In the genomic region with DNA sequence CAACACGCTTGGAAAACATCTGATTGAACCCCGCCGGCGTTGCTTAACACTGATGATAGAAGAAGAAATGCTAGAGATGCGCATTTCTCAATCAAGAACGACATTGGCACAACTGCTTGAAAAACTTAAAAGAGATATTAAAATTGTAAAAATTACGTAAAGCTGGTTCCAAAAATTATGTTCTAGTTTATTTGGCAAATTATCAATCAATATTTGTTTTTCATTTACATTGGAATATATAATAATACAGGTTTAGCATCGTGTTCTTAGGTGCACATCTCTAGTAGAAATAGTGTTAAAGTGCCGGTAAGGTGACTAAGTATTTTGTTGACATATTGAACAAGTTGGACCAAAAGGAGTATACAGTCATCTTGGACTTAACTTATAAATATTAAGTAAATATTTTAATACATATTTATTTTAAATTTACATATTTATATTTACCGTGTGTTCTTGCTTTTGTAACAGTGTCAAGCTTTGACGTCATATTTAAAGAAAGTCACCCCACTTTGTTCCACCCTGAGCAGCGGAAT, we compare ENCODE assay signal across 1 fruit fly cellular context.
TF ChIP-seq lines count a peak whose summit lies in the region.

A gene (minus strand): TSS at position 25 of the 533 bp plus-strand sequence.
A gene (plus strand): TSS at position 282 of the 533 bp plus-strand sequence.

TF ChIP-seq in whole organism, embryonic, 481 proteins besides CTCF, POLR2A, EP300 and RAD21 (continued from another document and continues in another):
- TF ChIP-seq CG42726 (GFP tag; IDR thresholded peaks at IDR 0.05; lab: Robert Waterston, UW; ENCODE audit: partially characterized antibody) (no peak), CG2129 (GFP tag; IDR thresholded peaks at IDR 0.05; lab: Robert Waterston, UW; ENCODE audit: partially characterized antibody) (peak; percentile 62), HmgD (GFP tag; optimal IDR thresholded peaks at IDR 0.05; lab: Kevin White, UChicago) (peak; percentile 89), CG12219 (GFP tag; optimal IDR thresholded peaks at IDR 0.05; lab: Kevin White, UChicago) (peak; percentile 86), Lpt (GFP tag; optimal IDR thresholded peaks at IDR 0.05; lab: Kevin White, UChicago) (no peak), Meics (GFP tag; optimal IDR thresholded peaks at IDR 0.05; lab: Kevin White, UChicago) (peak; percentile 94), chif (GFP tag; optimal IDR thresholded peaks at IDR 0.05; lab: Kevin White, UChicago) (peak; percentile 95 to 96), Stat92E (GFP tag; optimal IDR thresholded peaks at IDR 0.05; lab: Kevin White, UChicago) (peak in 1 of 3 experiments; percentile 74), chn (GFP tag; optimal IDR thresholded peaks at IDR 0.05; lab: Kevin White, UChicago) (peak; percentile 97), slp2 (GFP tag; optimal IDR thresholded peaks at IDR 0.05; lab: Kevin White, UChicago) (peak; percentile 93), nmo (GFP tag; optimal IDR thresholded peaks at IDR 0.05; lab: Kevin White, UChicago) (peak; percentile 98), Dfd (GFP tag; optimal IDR thresholded peaks at IDR 0.05; lab: Kevin White, UChicago) (peak in 1 of 2 experiments; percentile 91), CG1647 (GFP tag; optimal IDR thresholded peaks at IDR 0.05; lab: Kevin White, UChicago) (peak; percentile 95), maf-S (GFP tag; optimal IDR thresholded peaks at IDR 0.05; lab: Kevin White, UChicago) (peak; percentile 96), Chrac-16 (GFP tag; optimal IDR thresholded peaks at IDR 0.05; lab: Kevin White, UChicago) (peak; percentile 98), CG9932 (GFP tag; IDR thresholded peaks at IDR 0.05; lab: Robert Waterston, UW) (peak; percentile 98), Jarid2 (GFP tag; optimal IDR thresholded peaks at IDR 0.05; lab: Kevin White, UChicago) (peak; percentile 62), CG14441 (GFP tag; IDR thresholded peaks at IDR 0.05; lab: Robert Waterston, UW) (peak; percentile 91), Rfx (GFP tag; IDR thresholded peaks at IDR 0.05; lab: Robert Waterston, UW) (peak; percentile 97), CG4730 (GFP tag; IDR thresholded peaks at IDR 0.05; lab: Robert Waterston, UW) (peak; percentile 90), Scr (GFP tag; IDR thresholded peaks at IDR 0.05; lab: Robert Waterston, UW; ENCODE audit: partially characterized antibody) (peak; percentile 86), Eip74EF (GFP tag; optimal IDR thresholded peaks at IDR 0.05; lab: Kevin White, UChicago) (peak in 1 of 2 experiments; percentile 82), Fer1 (GFP tag; optimal IDR thresholded peaks at IDR 0.05; lab: Kevin White, UChicago) (peak; percentile 93), cwo (GFP tag; optimal IDR thresholded peaks at IDR 0.05; lab: Kevin White, UChicago) (peak; percentile 84), ken (GFP tag; IDR thresholded peaks at IDR 0.05; lab: Robert Waterston, UW) (peak; percentile 93), CG9727 (GFP tag; optimal IDR thresholded peaks at IDR 0.05; lab: Kevin White, UChicago) (peak; percentile 95), amos (GFP tag; IDR thresholded peaks at IDR 0.05; lab: Robert Waterston, UW; ENCODE audit: partially characterized antibody) (peak; percentile 65), CG16815 (GFP tag; optimal IDR thresholded peaks at IDR 0.05; lab: Kevin White, UChicago) (peak; percentile 95), CG10147 (GFP tag; optimal IDR thresholded peaks at IDR 0.05; lab: Kevin White, UChicago) (peak; percentile 96), gsb (GFP tag; IDR thresholded peaks at IDR 0.05; lab: Robert Waterston, UW) (peak; percentile 75), CG1024 (GFP tag; IDR thresholded peaks at IDR 0.05; lab: Robert Waterston, UW) (peak; percentile 86), CG15073 (GFP tag; optimal IDR thresholded peaks at IDR 0.05; lab: Kevin White, UChicago) (peak; percentile 77), btn (GFP tag; optimal IDR thresholded peaks at IDR 0.05; lab: Kevin White, UChicago) (peak; percentile 84), dimm (GFP tag; IDR thresholded peaks at IDR 0.05; lab: Robert Waterston, UW) (peak; percentile 77), sc (optimal IDR thresholded peaks at IDR 0.05; lab: Kevin White, UChicago) (no peak), sc (GFP tag; optimal IDR thresholded peaks at IDR 0.05; lab: Kevin White, UChicago) (peak; percentile 88), dmrt11E (tag; optimal IDR thresholded peaks at IDR 0.05; lab: Kevin White, UChicago) (peak; percentile 96), PHDP (tag; optimal IDR thresholded peaks at IDR 0.05; lab: Kevin White, UChicago) (peak; percentile 95), Max (GFP tag; optimal IDR thresholded peaks at IDR 0.05; lab: Kevin White, UChicago) (peak; percentile 98), CG14667 (GFP tag; IDR thresholded peaks at IDR 0.05; lab: Robert Waterston, UW) (peak; percentile 94), Mrtf (GFP tag; IDR thresholded peaks at IDR 0.05; lab: Robert Waterston, UW) (peak; percentile 90), CG3847 (GFP tag; IDR thresholded peaks at IDR 0.05; lab: Robert Waterston, UW) (peak; percentile 97), CG10267 (tag; optimal IDR thresholded peaks at IDR 0.05; lab: Kevin White, UChicago) (peak; percentile 100), grau (tag; optimal IDR thresholded peaks at IDR 0.05; lab: Kevin White, UChicago) (peak; percentile 95), toy (GFP tag; IDR thresholded peaks at IDR 0.05; lab: Robert Waterston, UW) (peak; percentile 84; the same call in 1 of the 2 replicates), repo (GFP tag; optimal IDR thresholded peaks at IDR 0.05; lab: Kevin White, UChicago) (peak; percentile 90), CG2875 (GFP tag; optimal IDR thresholded peaks at IDR 0.05; lab: Kevin White, UChicago) (peak; percentile 84), CG31224 (GFP tag; IDR thresholded peaks at IDR 0.05; lab: Robert Waterston, UW) (peak; percentile 83), CG18011 (GFP tag; optimal IDR thresholded peaks at IDR 0.05; lab: Kevin White, UChicago) (peak; percentile 84), nerfin-2 (GFP tag; IDR thresholded peaks at IDR 0.05; lab: Robert Waterston, UW; ENCODE audit: partially characterized antibody) (no peak), CG8359 (GFP tag; optimal IDR thresholded peaks at IDR 0.05; lab: Kevin White, UChicago; ENCODE audit: borderline replicate concordance) (peak; percentile 80), Hr3 (GFP tag; optimal IDR thresholded peaks at IDR 0.05; lab: Kevin White, UChicago) (peak; percentile 98), CG34376 (GFP tag; optimal IDR thresholded peaks at IDR 0.05; lab: Kevin White, UChicago) (peak; percentile 93), Fer3 (tag; optimal IDR thresholded peaks at IDR 0.05; lab: Kevin White, UChicago) (peak; percentile 94), fu2 (GFP tag; optimal IDR thresholded peaks at IDR 0.05; lab: Kevin White, UChicago) (peak; percentile 96), CG4282 (GFP tag; optimal IDR thresholded peaks at IDR 0.05; lab: Kevin White, UChicago) (peak; percentile 90), MESR4 (GFP tag; optimal IDR thresholded peaks at IDR 0.05; lab: Kevin White, UChicago) (peak; percentile 36), tap (tag; optimal IDR thresholded peaks at IDR 0.05; lab: Kevin White, UChicago) (peak; percentile 89), z (GFP tag; IDR thresholded peaks at IDR 0.05; lab: Robert Waterston, UW) (peak; percentile 41; the same call in 1 of the 3 replicates), CG7928 (GFP tag; optimal IDR thresholded peaks at IDR 0.05; lab: Kevin White, UChicago) (peak; percentile 67), Sry-β (GFP tag; optimal IDR thresholded peaks at IDR 0.05; lab: Kevin White, UChicago) (peak; percentile 76), scrt (GFP tag; optimal IDR thresholded peaks at IDR 0.05; lab: Kevin White, UChicago) (peak; percentile 91), CG15696 (tag; optimal IDR thresholded peaks at IDR 0.05; lab: Kevin White, UChicago) (peak; percentile 98), CG3407 (GFP tag; optimal IDR thresholded peaks at IDR 0.05; lab: Kevin White, UChicago) (peak; percentile 85), HLH4C (GFP tag; IDR thresholded peaks at IDR 0.05; lab: Robert Waterston, UW; ENCODE audit: partially characterized antibody) (peak; percentile 73), CG2120 (GFP tag; optimal IDR thresholded peaks at IDR 0.05; lab: Kevin White, UChicago) (peak; percentile 98), unc-4 (GFP tag; IDR thresholded peaks at IDR 0.05; lab: Robert Waterston, UW; ENCODE audit: partially characterized antibody) (peak; percentile 79), tup (GFP tag; optimal IDR thresholded peaks at IDR 0.05; lab: Kevin White, UChicago) (peak; percentile 93), Dll (GFP tag; IDR thresholded peaks at IDR 0.05; lab: Robert Waterston, UW; ENCODE audit: partially characterized antibody) (peak; percentile 89), pho (GFP tag; optimal IDR thresholded peaks at IDR 0.05; lab: Kevin White, UChicago) (peak; percentile 97), Lim3 (GFP tag; IDR thresholded peaks at IDR 0.05; lab: Robert Waterston, UW) (no peak), CG14965 (GFP tag; optimal IDR thresholded peaks at IDR 0.05; lab: Kevin White, UChicago; ENCODE audit: borderline replicate concordance) (peak; percentile 48), pzg (GFP tag; optimal IDR thresholded peaks at IDR 0.05; lab: Kevin White, UChicago) (peak; percentile 66), lmd (GFP tag; IDR thresholded peaks at IDR 0.05; lab: Robert Waterston, UW) (peak; percentile 95), CG9817 (tag; optimal IDR thresholded peaks at IDR 0.05; lab: Kevin White, UChicago) (peak; percentile 98), peb (GFP tag; IDR thresholded peaks at IDR 0.05; lab: Robert Waterston, UW) (peak; percentile 87), h (optimal IDR thresholded peaks at IDR 0.05; lab: Kevin White, UChicago) (no peak), da (GFP tag; optimal IDR thresholded peaks at IDR 0.05; lab: Kevin White, UChicago) (peak; percentile 87), Abd-B (GFP tag; optimal IDR thresholded peaks at IDR 0.05; lab: Kevin White, UChicago) (peak; percentile 97), Ets97D (GFP tag; optimal IDR thresholded peaks at IDR 0.05; lab: Kevin White, UChicago) (peak; percentile 88), wdn (GFP tag; IDR thresholded peaks at IDR 0.05; lab: Robert Waterston, UW) (peak; percentile 92), dmrt99B (tag; optimal IDR thresholded peaks at IDR 0.05; lab: Kevin White, UChicago) (peak; percentile 93), lab (GFP tag; optimal IDR thresholded peaks at IDR 0.05; lab: Kevin White, UChicago) (peak; percentile 96), stwl (tag; optimal IDR thresholded peaks at IDR 0.05; lab: Kevin White, UChicago) (peak; percentile 90), fd3F (GFP tag; optimal IDR thresholded peaks at IDR 0.05; lab: Kevin White, UChicago) (peak; percentile 95), sima (GFP tag; optimal IDR thresholded peaks at IDR 0.05; lab: Kevin White, UChicago) (peak; percentile 62), cato (GFP tag; optimal IDR thresholded peaks at IDR 0.05; lab: Kevin White, UChicago; ENCODE audit: borderline replicate concordance) (peak; percentile 89), CG7963 (GFP tag; IDR thresholded peaks at IDR 0.05; lab: Robert Waterston, UW; ENCODE audit: partially characterized antibody) (0 out of 3 replicates have a peak, but pooled peaks have one; percentile 48), CG11504 (tag; optimal IDR thresholded peaks at IDR 0.05; lab: Kevin White, UChicago) (peak; percentile 94), B-H1 (GFP tag; IDR thresholded peaks at IDR 0.05; lab: Robert Waterston, UW) (peak; percentile 85), fd64A (GFP tag; optimal IDR thresholded peaks at IDR 0.05; lab: Kevin White, UChicago) (peak; percentile 63), Oaz (GFP tag; IDR thresholded peaks at IDR 0.05; lab: Robert Waterston, UW) (peak; percentile 84), CG8388 (GFP tag; optimal IDR thresholded peaks at IDR 0.05; lab: Kevin White, UChicago) (peak; percentile 93), HLH3B (GFP tag; IDR thresholded peaks at IDR 0.05; lab: Robert Waterston, UW) (peak; percentile 94), MTF-1 (GFP tag; optimal IDR thresholded peaks at IDR 0.05; lab: Kevin White, UChicago; ENCODE audit: borderline replicate concordance) (peak; percentile 74), Elba2 (GFP tag; optimal IDR thresholded peaks at IDR 0.05; lab: Kevin White, UChicago) (peak; percentile 97), Awh (GFP tag; IDR thresholded peaks at IDR 0.05; lab: Robert Waterston, UW) (peak; percentile 79; the same call in 1 of the 2 replicates), klu (GFP tag; IDR thresholded peaks at IDR 0.05; lab: Robert Waterston, UW) (peak; percentile 94), Bdp1 (GFP tag; optimal IDR thresholded peaks at IDR 0.05; lab: Kevin White, UChicago) (peak; percentile 90), ttk (GFP tag; IDR thresholded peaks at IDR 0.05; lab: Robert Waterston, UW) (peak; percentile 94), Gsc (GFP tag; IDR thresholded peaks at IDR 0.05; lab: Robert Waterston, UW) (peak; percentile 76), CG30020 (tag; optimal IDR thresholded peaks at IDR 0.05; lab: Kevin White, UChicago) (peak; percentile 88), CG12236 (GFP tag; optimal IDR thresholded peaks at IDR 0.05; lab: Kevin White, UChicago) (peak; percentile 88), pnt (GFP tag; optimal IDR thresholded peaks at IDR 0.05; lab: Kevin White, UChicago) (peak; percentile 95), inv (GFP tag; IDR thresholded peaks at IDR 0.05; lab: Robert Waterston, UW; ENCODE audit: partially characterized antibody) (peak; percentile 68; the same call in 1 of the 2 replicates), gt (GFP tag; IDR thresholded peaks at IDR 0.05; lab: Robert Waterston, UW) (peak; percentile 85), zfh2 (GFP tag; optimal IDR thresholded peaks at IDR 0.05; lab: Kevin White, UChicago) (peak; percentile 98), Hsf (GFP tag; optimal IDR thresholded peaks at IDR 0.05; lab: Kevin White, UChicago) (peak; percentile 98), CG10321 (GFP tag; IDR thresholded peaks at IDR 0.05; lab: Robert Waterston, UW) (peak; percentile 61; the same call in 1 of the 2 replicates), insv (GFP tag; optimal IDR thresholded peaks at IDR 0.05; lab: Kevin White, UChicago) (peak in 1 of 2 experiments; percentile 78), CG13287 (GFP tag; IDR thresholded peaks at IDR 0.05; lab: Robert Waterston, UW; ENCODE audit: partially characterized antibody) (peak; percentile 83), Usf (GFP tag; optimal IDR thresholded peaks at IDR 0.05; lab: Kevin White, UChicago) (peak; percentile 93), bigmax (GFP tag; optimal IDR thresholded peaks at IDR 0.05; lab: Kevin White, UChicago) (peak; percentile 7), lilli (GFP tag; optimal IDR thresholded peaks at IDR 0.05; lab: Kevin White, UChicago) (peak; percentile 98), row (GFP tag; IDR thresholded peaks at IDR 0.05; lab: Robert Waterston, UW) (peak; percentile 98), Ada2b (GFP tag; IDR thresholded peaks at IDR 0.05; lab: Robert Waterston, UW) (peak; percentile 89), phol (tag; optimal IDR thresholded peaks at IDR 0.05; lab: Kevin White, UChicago) (peak; percentile 96), Hmx (GFP tag; optimal IDR thresholded peaks at IDR 0.05; lab: Kevin White, UChicago) (peak; percentile 90), vnd (GFP tag; IDR thresholded peaks at IDR 0.05; lab: Robert Waterston, UW; ENCODE audit: partially characterized antibody) (peak; percentile 74)
